Worm (Caenorhabditis elegans): Measurements from ENCODE around the gene ulp-2.

ulp-2 gene

DNA sequence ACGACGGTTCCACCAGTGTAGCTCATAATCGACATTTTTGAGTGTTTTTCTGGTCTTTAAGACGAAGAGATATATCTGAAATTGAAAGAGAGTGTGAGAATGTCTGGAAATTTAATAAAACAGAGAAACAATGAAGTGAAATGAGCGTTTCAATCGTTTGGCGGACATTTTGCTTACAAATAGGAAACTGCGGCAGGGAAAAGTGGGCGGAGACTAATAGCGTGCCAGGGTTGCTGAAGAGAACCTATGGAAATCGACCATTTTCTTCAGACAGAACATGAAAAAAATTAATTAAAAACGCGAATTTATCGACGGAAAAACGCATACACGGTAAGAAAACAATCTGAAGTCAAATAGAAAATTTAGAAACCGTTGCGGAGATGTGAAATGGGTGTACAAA, 4.3 kb downstream of the ulp-2 start, which contains the start of gene pbs-3 (continued):
- no peak for TF ChIP-seq madf-9 (GFP tag; conservative IDR thresholded peaks at IDR 0.05)
- TF ChIP-seq unc-130 (GFP tag; optimal IDR thresholded peaks at IDR 0.05), result peak; percentile 83
- peak; percentile 95 for TF ChIP-seq mes-2 (tag; optimal IDR thresholded peaks at IDR 0.05; ENCODE audit: poor library complexity, severe bottlenecking)
- TF ChIP-seq pqm-1 (tag; optimal IDR thresholded peaks at IDR 0.05), result no peak
- no peak for TF ChIP-seq duxl-1 (tag; optimal IDR thresholded peaks at IDR 0.05; ENCODE audit: poor library complexity)
- TF ChIP-seq vab-7 (GFP tag; IDR thresholded peaks at IDR 0.05), result peak; percentile 54; the same call in 1 of the 2 replicates
- TF ChIP-seq zip-2 (tag; optimal IDR thresholded peaks at IDR 0.05), result no peak
- TF ChIP-seq lin-29 (GFP tag; IDR thresholded peaks at IDR 0.05), result no peak
- no peak for TF ChIP-seq dmd-8 (GFP tag; IDR thresholded peaks at IDR 0.05)
- TF ChIP-seq nhr-77 (tag; optimal IDR thresholded peaks at IDR 0.05), result peak; percentile 73
- no peak for TF ChIP-seq Y75B8A.6 (GFP tag; IDR thresholded peaks at IDR 0.05)
- no peak for TF ChIP-seq ceh-20 (GFP tag; IDR thresholded peaks at IDR 0.05)
- TF ChIP-seq lin-38 (GFP tag; IDR thresholded peaks at IDR 0.05), result peak; percentile 77
- TF ChIP-seq hmg-1.1 (GFP tag; IDR thresholded peaks at IDR 0.05), result peak; percentile 43; the same call in 1 of the 2 replicates
- TF ChIP-seq ama-1 (optimal IDR thresholded peaks at IDR 0.05), result peak; percentile 66
- no peak for TF ChIP-seq attf-4 (tag; optimal IDR thresholded peaks at IDR 0.05)
- no peak for TF ChIP-seq tra-1 (GFP tag; IDR thresholded peaks at IDR 0.05)
- TF ChIP-seq nhr-48 (tag; optimal IDR thresholded peaks at IDR 0.05), result no peak
- no peak for TF ChIP-seq lir-3 (tag; optimal IDR thresholded peaks at IDR 0.05)
- no peak for TF ChIP-seq F49E8.2 (tag; optimal IDR thresholded peaks at IDR 0.05; ENCODE audit: borderline replicate concordance)
- TF ChIP-seq daf-8 (GFP tag; IDR thresholded peaks at IDR 0.05), result no peak
- no peak for TF ChIP-seq lin-15B (tag; optimal IDR thresholded peaks at IDR 0.05)
- TF ChIP-seq spr-1 (tag; optimal IDR thresholded peaks at IDR 0.05), result no peak
- no peak for TF ChIP-seq ces-1 (GFP tag; optimal IDR thresholded peaks at IDR 0.05)
- TF ChIP-seq dve-1 (tag; optimal IDR thresholded peaks at IDR 0.05; ENCODE audit: insufficient read depth), result peak; percentile 66
- no peak for TF ChIP-seq lin-1 (GFP tag; IDR thresholded peaks at IDR 0.05)
- TF ChIP-seq ztf-7 (tag; optimal IDR thresholded peaks at IDR 0.05), result no peak
- TF ChIP-seq gei-8 (GFP tag; optimal IDR thresholded peaks at IDR 0.05), result no peak
- no peak for TF ChIP-seq daf-16 (GFP tag; optimal IDR thresholded peaks at IDR 0.05)
- TF ChIP-seq daf-16 (tag; optimal IDR thresholded peaks at IDR 0.05), result peak; percentile 35
- no peak for TF ChIP-seq ceh-62 (tag; optimal IDR thresholded peaks at IDR 0.05)
- TF ChIP-seq daf-19 (GFP tag; conservative IDR thresholded peaks at IDR 0.05), result no peak
- TF ChIP-seq ceh-82 (tag; optimal IDR thresholded peaks at IDR 0.05), result no peak
- TF ChIP-seq spr-3 (GFP tag; optimal IDR thresholded peaks at IDR 0.05), result no peak
- no peak for TF ChIP-seq unc-39 (tag; optimal IDR thresholded peaks at IDR 0.05)
- TF ChIP-seq ZK546.5 (tag; optimal IDR thresholded peaks at IDR 0.05), result no peak
- no peak for TF ChIP-seq ceh-28 (tag; optimal IDR thresholded peaks at IDR 0.05)
- TF ChIP-seq daf-12 (tag; optimal IDR thresholded peaks at IDR 0.05), result no peak
- no peak for TF ChIP-seq mxl-2 (GFP tag; conservative IDR thresholded peaks at IDR 0.05)
- no peak for TF ChIP-seq nhr-10 (tag; optimal IDR thresholded peaks at IDR 0.05)
- TF ChIP-seq T20F7.1 (GFP tag; optimal IDR thresholded peaks at IDR 0.05), result no peak
- no peak for TF ChIP-seq zip-11 (GFP tag; IDR thresholded peaks at IDR 0.05)
- TF ChIP-seq F37D6.2 (tag; optimal IDR thresholded peaks at IDR 0.05), result no peak
- no peak for TF ChIP-seq ctbp-1 (GFP tag; IDR thresholded peaks at IDR 0.05)
- no peak for TF ChIP-seq fkh-10 (GFP tag; optimal IDR thresholded peaks at IDR 0.05)
- no peak for TF ChIP-seq nhr-111 (GFP tag; optimal IDR thresholded peaks at IDR 0.05)
- no peak for TF ChIP-seq F26F4.8 (GFP tag; conservative IDR thresholded peaks at IDR 0.05)
- TF ChIP-seq ceh-44 (GFP tag; IDR thresholded peaks at IDR 0.05), result no peak
- TF ChIP-seq nhr-102 (tag; optimal IDR thresholded peaks at IDR 0.05), result no peak
- no peak for TF ChIP-seq egl-43 (GFP tag; IDR thresholded peaks at IDR 0.05)
- TF ChIP-seq dmd-6 (GFP tag; IDR thresholded peaks at IDR 0.05), result no peak; the same call in 1 of the 2 replicates
- TF ChIP-seq dpl-1 (GFP tag; optimal IDR thresholded peaks at IDR 0.05), result peak; percentile 67
- TF ChIP-seq php-3 (GFP tag; IDR thresholded peaks at IDR 0.05), result no peak
